Worm (Caenorhabditis elegans) whole organism, young adult: ENCODE data around the gene rpap-2.

ENCODE experiments used
- D2030.7 ChIP-seq: fragments of 200-800 bp; sonication (Bioruptor generic); IDR thresholded peaks from 2 replicates; pipeline ENCODE4 v1.3.6; 2022; ENCODE audit warnings: missing genetic modification reagents, missing genetic modification characterization, missing compliant biosample characterization
- F10E7.11 ChIP-seq: sonication (generic microtip); optimal IDR thresholded peaks from 2 replicates; lab custom pipeline; 2017; ENCODE audit warnings: mild to moderate bottlenecking, missing genetic modification characterization, moderate library complexity, missing compliant biosample characterization
- F52B5.7 ChIP-seq: sonication (generic microtip); optimal IDR thresholded peaks from 2 replicates; lab custom pipeline; 2016; ENCODE audit warnings: mild to moderate bottlenecking, missing genetic modification characterization, missing compliant biosample characterization
- F55B11.4 ChIP-seq: sonication (generic microtip); optimal IDR thresholded peaks from 2 replicates; lab custom pipeline; 2016; ENCODE audit warnings: missing compliant biosample characterization, missing genetic modification characterization, borderline replicate concordance; ENCODE audit not compliant: insufficient read depth
- F57C9.4 ChIP-seq: sonication (generic microtip); optimal IDR thresholded peaks from 2 replicates; lab custom pipeline; 2017; ENCODE audit warnings: mild to moderate bottlenecking, missing genetic modification characterization, missing compliant biosample characterization
- T07F8.4 ChIP-seq: sonication (generic microtip); optimal IDR thresholded peaks from 2 replicates; lab custom pipeline; 2016; ENCODE audit warnings: mild to moderate bottlenecking, missing genetic modification characterization, moderate library complexity, missing compliant biosample characterization
- Y53F4B.3 ChIP-seq: fragments of 200-800 bp; sonication (Bioruptor generic); IDR thresholded peaks from 2 replicates; pipeline ENCODE4 v1.3.6; 2022; ENCODE audit warnings: missing genetic modification reagents, missing genetic modification characterization, missing compliant biosample characterization
- Y79H2A.3 ChIP-seq: fragments of 200-800 bp; sonication (Bioruptor generic); conservative IDR thresholded peaks from 2 replicates; pipeline ENCODE4 v1.3.6; 2022; ENCODE audit warnings: missing genetic modification reagents, missing genetic modification characterization, missing compliant biosample characterization
- ZK185.1 ChIP-seq: sonication (generic microtip); optimal IDR thresholded peaks from 2 replicates; lab custom pipeline; 2016; ENCODE audit warnings: mild to moderate bottlenecking, missing genetic modification characterization, missing compliant biosample characterization; ENCODE audit not compliant: poor library complexity, severe bottlenecking
- akir-1 ChIP-seq: fragments of 200-800 bp; sonication (Bioruptor generic); optimal IDR thresholded peaks from 2 replicates; lab custom pipeline; 2018; ENCODE audit warnings: mild to moderate bottlenecking, missing genetic modification characterization, moderate library complexity, missing compliant biosample characterization
- aptf-2 ChIP-seq: fragments of 200-800 bp; sonication (Bioruptor generic); conservative IDR thresholded peaks from 2 replicates; pipeline ENCODE4 v1.3.6; 2022; ENCODE audit warnings: missing genetic modification reagents, missing genetic modification characterization, missing compliant biosample characterization
- attf-5 ChIP-seq: fragments of 200-800 bp; sonication (Bioruptor generic); optimal IDR thresholded peaks from 2 replicates; lab custom pipeline; 2018; ENCODE audit warnings: mild to moderate bottlenecking, missing genetic modification characterization, missing compliant biosample characterization
- cebp-1 ChIP-seq, 2 experiments: fragments of 200-800 bp in 1 of 2; sonication (Bioruptor generic) in 1 of 2; sonication (generic microtip) in 1 of 2; IDR thresholded peaks in 1 of 2; optimal IDR thresholded peaks in 1 of 2; 2 replicates each; pipeline versions ENCODE4 v1.3.6 to Lab custom; 2017 to 2022; ENCODE audit warnings: missing compliant biosample characterization in 2 of 2, missing genetic modification characterization in 2 of 2, mild to moderate bottlenecking in 1 of 2, missing genetic modification reagents in 1 of 2, moderate library complexity in 1 of 2
- ceh-40 ChIP-seq: fragments of 200-800 bp; sonication (Bioruptor generic); IDR thresholded peaks from 2 replicates; pipeline ENCODE4 v1.3.6; 2022; ENCODE audit warnings: missing genetic modification characterization, missing compliant biosample characterization
- ceh-91 ChIP-seq: fragments of 200-800 bp; sonication (Bioruptor generic); IDR thresholded peaks from 2 replicates; pipeline ENCODE4 v1.3.6; 2022; ENCODE audit warnings: missing genetic modification reagents, missing genetic modification characterization, missing compliant biosample characterization
- egrh-3 ChIP-seq: fragments of 200-800 bp; sonication (Bioruptor generic); IDR thresholded peaks from 2 replicates; pipeline ENCODE4 v1.3.6; 2022; ENCODE audit warnings: missing genetic modification reagents, missing genetic modification characterization, missing compliant biosample characterization
- ekl-4 ChIP-seq: fragments of 200-800 bp; sonication (Bioruptor generic); IDR thresholded peaks from 2 replicates; pipeline ENCODE4 v1.3.6; 2022; ENCODE audit warnings: missing genetic modification reagents, missing genetic modification characterization, missing compliant biosample characterization
- gei-17 ChIP-seq: fragments of 200-800 bp; sonication (Bioruptor generic); optimal IDR thresholded peaks from 2 replicates; lab custom pipeline; 2018; ENCODE audit warnings: mild to moderate bottlenecking, missing genetic modification characterization, missing compliant biosample characterization
- hlh-12 ChIP-seq: sonication (generic microtip); optimal IDR thresholded peaks from 2 replicates; lab custom pipeline; 2016; ENCODE audit warnings: missing genetic modification characterization, missing compliant biosample characterization
- let-526 ChIP-seq: fragments of 200-800 bp; sonication (Bioruptor generic); IDR thresholded peaks from 2 replicates; pipeline ENCODE4 v1.3.6; 2022; ENCODE audit warnings: missing genetic modification reagents, missing genetic modification characterization, missing compliant biosample characterization
- let-607 ChIP-seq, 2 experiments: fragments of 200-800 bp in 1 of 2; sonication (Bioruptor generic) in 1 of 2; sonication (generic microtip) in 1 of 2; optimal IDR thresholded peaks; 2 replicates each; lab custom pipeline; 2016 to 2018; ENCODE audit warnings: mild to moderate bottlenecking in 2 of 2, missing compliant biosample characterization in 2 of 2, missing genetic modification characterization in 2 of 2, moderate library complexity in 2 of 2, missing genotype in 1 of 2
- lin-35 ChIP-seq, 3 experiments: fragments of 150-350 bp in 2 of 3; sonication (generic microtip) in 1 of 3; optimal IDR thresholded peaks; 2 replicates each; lab custom pipeline; 2014 to 2018; ENCODE audit warnings: missing biosample characterization in 3 of 3, missing genetic modification characterization in 3 of 3, missing genetic modification reagents in 3 of 3
- lin-40 ChIP-seq: sonication (generic microtip); optimal IDR thresholded peaks from 2 replicates; lab custom pipeline; 2016; ENCODE audit warnings: missing genetic modification characterization, mild to moderate bottlenecking, missing compliant biosample characterization, missing genotype, missing genetic modification reagents
- lir-1 ChIP-seq: fragments of 200-800 bp; sonication (Bioruptor generic); conservative IDR thresholded peaks from 2 replicates; pipeline ENCODE4 v1.3.6; 2022; ENCODE audit warnings: missing genetic modification reagents, missing genetic modification characterization, missing compliant biosample characterization
- madf-3 ChIP-seq: fragments of 200-800 bp; sonication (Bioruptor generic); IDR thresholded peaks from 2 replicates; pipeline ENCODE4 v1.3.6; 2022; ENCODE audit warnings: missing genetic modification reagents, missing genetic modification characterization, missing compliant biosample characterization
- madf-8 ChIP-seq: fragments of 200-800 bp; sonication (Bioruptor generic); conservative IDR thresholded peaks from 2 replicates; pipeline ENCODE4 v1.3.6; 2022; ENCODE audit warnings: missing genetic modification reagents, missing genetic modification characterization, missing compliant biosample characterization
- mel-28 ChIP-seq: sonication (generic microtip); optimal IDR thresholded peaks from 2 replicates; lab custom pipeline; 2016; ENCODE audit warnings: borderline replicate concordance, mild to moderate bottlenecking, missing genetic modification characterization, missing compliant biosample characterization
- mes-4 ChIP-seq: sonication (generic microtip); optimal IDR thresholded peaks from 2 replicates; lab custom pipeline; 2016; ENCODE audit warnings: missing genotype, missing genetic modification characterization, missing compliant biosample characterization
- nfya-2 ChIP-seq: fragments of 200-800 bp; sonication (Bioruptor generic); IDR thresholded peaks from 2 replicates; pipeline ENCODE4 v1.3.6; 2022; ENCODE audit warnings: missing genetic modification reagents, missing genetic modification characterization, missing compliant biosample characterization
- nfyb-1 ChIP-seq: fragments of 200-800 bp; sonication (Bioruptor generic); IDR thresholded peaks from 2 replicates; pipeline ENCODE4 v1.3.6; 2022; ENCODE audit warnings: missing genetic modification reagents, missing genetic modification characterization, missing compliant biosample characterization
- nhr-120 ChIP-seq: fragments of 200-800 bp; sonication (Bioruptor generic); IDR thresholded peaks from 2 replicates; pipeline ENCODE4 v1.3.6; 2022; ENCODE audit warnings: missing genetic modification characterization, missing compliant biosample characterization
- nhr-179 ChIP-seq: sonication (generic microtip); optimal IDR thresholded peaks from 2 replicates; lab custom pipeline; 2016; ENCODE audit warnings: mild to moderate bottlenecking, missing genetic modification characterization, missing compliant biosample characterization
- nhr-27 ChIP-seq: fragments of 200-800 bp; sonication (Bioruptor generic); optimal IDR thresholded peaks from 2 replicates; lab custom pipeline; 2018; ENCODE audit warnings: mild to moderate bottlenecking, missing genetic modification characterization, moderate library complexity, missing compliant biosample characterization
- pha-4 ChIP-seq: fragments of 150-350 bp; sonication (generic microtip); optimal IDR thresholded peaks from 2 replicates; lab custom pipeline; 2014; ENCODE audit warnings: missing biosample characterization, missing genetic modification reagents, missing genetic modification characterization
- rcor-1 ChIP-seq: fragments of 200-800 bp; sonication (Bioruptor generic); IDR thresholded peaks from 2 replicates; pipeline ENCODE4 v1.3.6; 2022; ENCODE audit warnings: missing genetic modification reagents, missing genetic modification characterization, missing compliant biosample characterization
- sdz-38 ChIP-seq: sonication (generic microtip); optimal IDR thresholded peaks from 2 replicates; lab custom pipeline; 2016; ENCODE audit warnings: missing genotype, missing genetic modification characterization, missing compliant biosample characterization
- snpc-3.4 ChIP-seq: sonication (generic microtip); optimal IDR thresholded peaks from 2 replicates; lab custom pipeline; 2017; ENCODE audit warnings: missing genetic modification characterization, mild to moderate bottlenecking, missing compliant biosample characterization, antibody characterized with exemption, moderate library complexity, missing genotype, missing genetic modification reagents
- snpc-4 ChIP-seq, 5 experiments: fragments of 150-350 bp in 1 of 5; sonication (generic microtip) in 4 of 5; optimal IDR thresholded peaks; 2 replicates each; lab custom pipeline; 2014 to 2018; ENCODE audit warnings: missing genetic modification characterization in 5 of 5, missing biosample characterization in 3 of 5, antibody characterized with exemption in 2 of 5, mild to moderate bottlenecking in 2 of 5, missing compliant biosample characterization in 2 of 5, missing genotype in 2 of 5, moderate library complexity in 2 of 5, missing genetic modification reagents in 1 of 5
- somi-1 ChIP-seq: fragments of 200-800 bp; sonication (Bioruptor generic); optimal IDR thresholded peaks from 2 replicates; lab custom pipeline; 2018; ENCODE audit warnings: mild to moderate bottlenecking, missing genetic modification characterization, missing compliant biosample characterization
- tbp1 ChIP-seq: fragments of 200-800 bp; sonication (Bioruptor generic); optimal IDR thresholded peaks from 2 replicates; lab custom pipeline; 2018; ENCODE audit warnings: mild to moderate bottlenecking, missing genetic modification characterization, missing compliant biosample characterization
- xnd-1 ChIP-seq: sonication (generic microtip); optimal IDR thresholded peaks from 2 replicates; lab custom pipeline; 2016; ENCODE audit warnings: missing genotype, missing genetic modification reagents, missing genetic modification characterization, missing compliant biosample characterization
- zim-3 ChIP-seq: sonication (generic microtip); optimal IDR thresholded peaks from 2 replicates; lab custom pipeline; 2017; ENCODE audit warnings: mild to moderate bottlenecking, missing genetic modification characterization, moderate library complexity, missing compliant biosample characterization
- ztf-18 ChIP-seq: sonication (generic microtip); optimal IDR thresholded peaks from 2 replicates; lab custom pipeline; 2016; ENCODE audit warnings: missing genotype, mild to moderate bottlenecking, missing genetic modification characterization, missing compliant biosample characterization
- ztf-3 ChIP-seq: fragments of 200-800 bp; sonication (Bioruptor generic); optimal IDR thresholded peaks from 2 replicates; lab custom pipeline; 2018; ENCODE audit warnings: mild to moderate bottlenecking, missing genetic modification characterization, missing compliant biosample characterization
- ztf-6 ChIP-seq: fragments of 200-800 bp; sonication (Bioruptor generic); IDR thresholded peaks from 2 replicates; pipeline ENCODE4 v1.3.6; 2022; ENCODE audit warnings: missing genetic modification reagents, missing genetic modification characterization, missing compliant biosample characterization

The rpap-2 gene

ce11 chrIII:8934378-8934777 is 33.4 kb upstream of the rpap-2 start:
- no peak for TF ChIP-seq mel-28 (tag; lab: Kevin White, UChicago)
- no peak for TF ChIP-seq mes-4
- TF ChIP-seq xnd-1 (tag; lab: Kevin White, UChicago) = no peak
- no peak for TF ChIP-seq tbp1 (GFP tag; lab: Kevin White, UChicago)
- TF ChIP-seq F55B11.4 (tag; lab: Kevin White, UChicago) = no peak
- no peak for TF ChIP-seq lir-1 (GFP tag; lab: Robert Waterston, UW)
- TF ChIP-seq pha-4 (tag; lab: Kevin White, UChicago) = no peak
- TF ChIP-seq nhr-179 (tag; lab: Kevin White, UChicago) = no peak
- TF ChIP-seq lin-40 (tag; lab: Kevin White, UChicago) = no peak
- TF ChIP-seq gei-17 (GFP tag; lab: Kevin White, UChicago) = no peak
- TF ChIP-seq zim-3 (tag; lab: Kevin White, UChicago) = no peak
- TF ChIP-seq nfya-2 = no peak
- TF ChIP-seq nfyb-1 = no peak
- no peak for TF ChIP-seq ekl-4
- TF ChIP-seq ztf-18 (tag; lab: Kevin White, UChicago) = no peak
- no peak for TF ChIP-seq ztf-6
- no peak for TF ChIP-seq D2030.7 (GFP tag; lab: Robert Waterston, UW)
- TF ChIP-seq nhr-27 = no peak
- no peak for TF ChIP-seq sdz-38 (tag; lab: Kevin White, UChicago)
- no peak for TF ChIP-seq somi-1 (GFP tag; lab: Kevin White, UChicago)

ce11 chrIII:8937571-8937970 is 30.2 kb upstream of the rpap-2 start:
- TF ChIP-seq ceh-91 (GFP tag; lab: Robert Waterston, UW) = peak; percentile 64
- no peak; the same call in 1 of the 2 replicates for TF ChIP-seq ztf-6
- peak; percentile 79 for TF ChIP-seq lin-40 (tag; lab: Kevin White, UChicago)
- peak in 1 of 3 experiments; percentile 61 for TF ChIP-seq lin-35 (GFP tag; optimal IDR thresholded peaks at IDR 0.05; lab: Kevin White, UChicago)
- TF ChIP-seq F10E7.11 (tag; lab: Kevin White, UChicago) = peak; percentile 24
- TF ChIP-seq snpc-4 (GFP tag; optimal IDR thresholded peaks at IDR 0.05; lab: Kevin White, UChicago) = peak; percentile 47
- TF ChIP-seq snpc-4 (tag; optimal IDR thresholded peaks at IDR 0.05; lab: Kevin White, UChicago) = peak in 3 of 4 experiments; percentile 65 to 80 (median 66)
- TF ChIP-seq akir-1 (GFP tag; lab: Kevin White, UChicago) = peak; percentile 68
- TF ChIP-seq rcor-1 = peak; percentile 67; the same call in 1 of the 2 replicates
- no peak for TF ChIP-seq F52B5.7 (tag; lab: Kevin White, UChicago)
- TF ChIP-seq F57C9.4 (tag; lab: Kevin White, UChicago) = peak; percentile 46
- peak; percentile 45 to 65 for TF ChIP-seq let-607 (tag; optimal IDR thresholded peaks at IDR 0.05; lab: Kevin White, UChicago)
- no peak; the same call in 1 of the 2 replicates for TF ChIP-seq egrh-3 (GFP tag; lab: Robert Waterston, UW)
- 0 out of 2 replicates have a peak, but pooled peaks have one; percentile 24 for TF ChIP-seq madf-8 (GFP tag; lab: Robert Waterston, UW)
- TF ChIP-seq attf-5 (GFP tag; lab: Kevin White, UChicago) = peak; percentile 81
- peak; percentile 21 for TF ChIP-seq ztf-3 (GFP tag; lab: Kevin White, UChicago)
- TF ChIP-seq hlh-12 (tag; lab: Kevin White, UChicago) = no peak
- TF ChIP-seq let-526 (GFP tag; lab: Robert Waterston, UW) = peak; percentile 68; the same call in 1 of the 2 replicates
- peak; percentile 52 for TF ChIP-seq snpc-3.4 (tag; lab: Kevin White, UChicago)
- TF ChIP-seq Y53F4B.3 = no peak; the same call in 1 of the 2 replicates
- peak; percentile 81 for TF ChIP-seq ZK185.1
- TF ChIP-seq madf-3 (GFP tag; lab: Robert Waterston, UW) = 0 out of 2 replicates have a peak, but pooled peaks have one; percentile 14
- 0 out of 2 replicates have a peak, but pooled peaks have one; percentile 47 for TF ChIP-seq cebp-1 (GFP tag; IDR thresholded peaks at IDR 0.05; lab: Robert Waterston, UW)
- no peak for TF ChIP-seq cebp-1 (tag; optimal IDR thresholded peaks at IDR 0.05; lab: Kevin White, UChicago)
- TF ChIP-seq F55B11.4 (tag; lab: Kevin White, UChicago) = no peak
- TF ChIP-seq aptf-2 (GFP tag; lab: Robert Waterston, UW) = 0 out of 2 replicates have a peak, but pooled peaks have one; percentile 32
- TF ChIP-seq nhr-120 (GFP tag; lab: Robert Waterston, UW) = peak; percentile 85; the same call in 1 of the 2 replicates
- TF ChIP-seq ceh-40 (GFP tag; lab: Robert Waterston, UW) = no peak
- TF ChIP-seq T07F8.4 (tag; lab: Kevin White, UChicago) = peak; percentile 70
- TF ChIP-seq Y79H2A.3 (GFP tag; lab: Robert Waterston, UW) = 0 out of 2 replicates have a peak, but pooled peaks have one; percentile 55
